Worm (Caenorhabditis elegans): ENCODE measurements around the gene R03H10.11.

R03H10.11 gene

DNA sequence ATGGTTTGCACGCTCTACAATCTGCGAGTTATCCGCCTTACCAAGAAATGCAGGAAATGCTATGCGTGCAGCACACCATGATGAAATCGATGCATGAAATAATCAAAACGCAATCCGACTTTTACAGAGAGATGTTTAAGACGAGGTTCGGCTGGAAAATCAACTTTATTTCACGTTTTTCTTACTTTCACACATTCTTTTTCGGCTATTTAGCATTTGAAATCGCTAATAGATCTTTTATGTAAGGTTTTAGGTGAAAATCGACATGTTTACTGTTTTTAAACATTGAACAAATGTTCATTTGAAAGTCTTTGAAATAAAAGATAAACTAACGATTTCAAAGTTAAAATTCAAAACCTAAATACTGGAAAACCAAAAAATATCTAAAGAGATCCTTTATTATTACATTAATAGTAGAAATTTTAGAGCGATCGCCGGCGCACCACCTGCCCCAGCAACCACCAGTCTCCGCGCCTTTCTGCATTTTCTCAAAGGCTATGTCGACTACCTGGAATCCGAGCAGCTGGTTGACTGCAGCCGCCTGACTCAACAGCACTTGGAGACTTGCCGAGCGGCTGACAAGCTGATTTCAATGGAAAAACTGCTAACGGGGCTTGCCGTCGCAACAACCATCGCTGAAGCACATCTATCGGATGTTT, 45.8 kb downstream of the R03H10.11 start (continued):
- TF ChIP-seq Y53G8AR.9 (GFP tag; conservative IDR thresholded peaks at IDR 0.05): no peak
- no peak for TF ChIP-seq ceh-27 (GFP tag; optimal IDR thresholded peaks at IDR 0.05)
- TF ChIP-seq lag-1 (GFP tag; IDR thresholded peaks at IDR 0.05): no peak
- TF ChIP-seq lir-1 (GFP tag; conservative IDR thresholded peaks at IDR 0.05): no peak
- no peak for TF ChIP-seq ztf-22 (GFP tag; optimal IDR thresholded peaks at IDR 0.05)
- TF ChIP-seq tbx-9 (tag; optimal IDR thresholded peaks at IDR 0.05; ENCODE audit: borderline replicate concordance): no peak
- TF ChIP-seq ama-1 (optimal IDR thresholded peaks at IDR 0.05): no peak
- TF ChIP-seq ama-1 (GFP tag; optimal IDR thresholded peaks at IDR 0.05): no peak
- TF ChIP-seq die-1 (tag; optimal IDR thresholded peaks at IDR 0.05): no peak
- TF ChIP-seq lsl-1 (GFP tag; optimal IDR thresholded peaks at IDR 0.05): peak; percentile 25
- TF ChIP-seq nhr-27 (tag; optimal IDR thresholded peaks at IDR 0.05): no peak
- peak; percentile 49; the same call in 1 of the 2 replicates for TF ChIP-seq hsf-1 (GFP tag; IDR thresholded peaks at IDR 0.05)
- TF ChIP-seq lin-35 (GFP tag; optimal IDR thresholded peaks at IDR 0.05): no peak
- TF ChIP-seq sptf-2 (GFP tag; optimal IDR thresholded peaks at IDR 0.05): no peak
- peak; percentile 66 for TF ChIP-seq madf-6 (GFP tag; IDR thresholded peaks at IDR 0.05)
- TF ChIP-seq Y79H2A.3 (GFP tag; conservative IDR thresholded peaks at IDR 0.05): no peak
- no peak for TF ChIP-seq tlf-1 (GFP tag; optimal IDR thresholded peaks at IDR 0.05)
- no peak for TF ChIP-seq nhr-120 (GFP tag; IDR thresholded peaks at IDR 0.05)
- TF ChIP-seq egl-18 (GFP tag; IDR thresholded peaks at IDR 0.05): no peak
- TF ChIP-seq pbrm-1 (GFP tag; IDR thresholded peaks at IDR 0.05): no peak
- no peak for TF ChIP-seq F52B5.7 (tag; optimal IDR thresholded peaks at IDR 0.05)
- peak; percentile 18 for TF ChIP-seq lin-54 (GFP tag; optimal IDR thresholded peaks at IDR 0.05)
- TF ChIP-seq tbp1 (GFP tag; optimal IDR thresholded peaks at IDR 0.05): peak; percentile 21
- 0 out of 2 replicates have a peak, but pooled peaks have one; percentile 25 for TF ChIP-seq aptf-3 (GFP tag; IDR thresholded peaks at IDR 0.05)
- TF ChIP-seq mel-28 (tag; optimal IDR thresholded peaks at IDR 0.05; ENCODE audit: borderline replicate concordance): no peak
- no peak for TF ChIP-seq D2030.7 (GFP tag; IDR thresholded peaks at IDR 0.05)
- no peak for TF ChIP-seq dpff-1 (tag; optimal IDR thresholded peaks at IDR 0.05)
- no peak; the same call in 1 of the 2 replicates for TF ChIP-seq rcor-1 (GFP tag; IDR thresholded peaks at IDR 0.05)
- TF ChIP-seq ztf-28 (GFP tag; IDR thresholded peaks at IDR 0.05): no peak
- TF ChIP-seq ztf-26 (tag; optimal IDR thresholded peaks at IDR 0.05): no peak
- 0 out of 2 replicates have a peak, but pooled peaks have one; percentile 24 for TF ChIP-seq hmg-1.2 (GFP tag; IDR thresholded peaks at IDR 0.05)
- no peak for TF ChIP-seq ceh-79 (tag; optimal IDR thresholded peaks at IDR 0.05)
- TF ChIP-seq sdz-38 (tag; optimal IDR thresholded peaks at IDR 0.05): no peak
- no peak for TF ChIP-seq hlh-12 (tag; optimal IDR thresholded peaks at IDR 0.05)
- peak; percentile 10 for TF ChIP-seq chd-7 (tag; optimal IDR thresholded peaks at IDR 0.05)
- no peak for TF ChIP-seq madf-10 (tag; optimal IDR thresholded peaks at IDR 0.05)
- TF ChIP-seq ZK185.1 (tag; optimal IDR thresholded peaks at IDR 0.05; ENCODE audit: poor library complexity, severe bottlenecking): no peak
- TF ChIP-seq unc-130 (GFP tag; optimal IDR thresholded peaks at IDR 0.05): no peak
- TF ChIP-seq fkh-3 (tag; optimal IDR thresholded peaks at IDR 0.05): peak; percentile 53
- no peak for TF ChIP-seq Y67H2A.10 (GFP tag; conservative IDR thresholded peaks at IDR 0.05)
- TF ChIP-seq nhr-90 (tag; optimal IDR thresholded peaks at IDR 0.05): no peak
- TF ChIP-seq ztf-18 (tag; optimal IDR thresholded peaks at IDR 0.05): no peak
- no peak for TF ChIP-seq lin-40 (tag; optimal IDR thresholded peaks at IDR 0.05)
- no peak for TF ChIP-seq ztf-6 (GFP tag; IDR thresholded peaks at IDR 0.05)
- no peak for TF ChIP-seq dpl-1 (GFP tag; optimal IDR thresholded peaks at IDR 0.05)
- TF ChIP-seq attf-6 (GFP tag; IDR thresholded peaks at IDR 0.05): no peak
- TF ChIP-seq nhr-179 (tag; optimal IDR thresholded peaks at IDR 0.05): no peak
- TF ChIP-seq Y53F4B.3 (GFP tag; IDR thresholded peaks at IDR 0.05): no peak
- TF ChIP-seq nfyb-1 (GFP tag; IDR thresholded peaks at IDR 0.05): 0 out of 2 replicates have a peak, but pooled peaks have one; percentile 35

Data from whole organism, young adult.